Fruit fly (Drosophila melanogaster) whole organism, embryonic: ENCODE data around the gene CG46439.
A peak's percentile ranks its signal among the peaks of the same experiment; 100 is the strongest.

Experiments used
- Antp ChIP-seq: fragments of 200-800 bp; sonication (Bioruptor generic); optimal IDR thresholded peaks from 3 replicates; lab custom pipeline; 2016; ENCODE audit warnings: missing biosample characterization, missing genetic modification characterization
- Atf6 ChIP-seq: fragments of 200-800 bp; sonication (Bioruptor generic); IDR thresholded peaks from 2 replicates; pipeline ENCODE4 v1.3.6; 2022; ENCODE audit warnings: missing biosample characterization, missing genetic modification characterization
- Bteb2 ChIP-seq: fragments of 200-800 bp; sonication (Bioruptor generic); optimal IDR thresholded peaks from 2 replicates; lab custom pipeline; 2016; ENCODE audit warnings: missing biosample characterization, missing genetic modification characterization
- CG10209 ChIP-seq: fragments of 200-800 bp; sonication (Bioruptor generic); optimal IDR thresholded peaks from 3 replicates; lab custom pipeline; 2017; ENCODE audit warnings: missing biosample characterization, mild to moderate bottlenecking, missing genetic modification characterization, missing genetic modification reagents
- CG11247 ChIP-seq: fragments of 200-800 bp; sonication (Bioruptor generic); IDR thresholded peaks from 2 replicates; pipeline ENCODE4 v1.3.6; 2022; ENCODE audit warnings: missing biosample characterization, missing genetic modification characterization
- CG11560 ChIP-seq: fragments of 200-800 bp; sonication (Bioruptor generic); IDR thresholded peaks from 3 replicates; pipeline ENCODE4 v1.3.6; 2022; ENCODE audit warnings: missing biosample characterization, missing genetic modification characterization
- CG12744 ChIP-seq: fragments of 200-800 bp; sonication (Bioruptor generic); optimal IDR thresholded peaks from 2 replicates; lab custom pipeline; 2016; ENCODE audit warnings: missing biosample characterization, missing genetic modification characterization
- CG14050 ChIP-seq: fragments of 200-800 bp; sonication (Bioruptor generic); IDR thresholded peaks from 3 replicates; pipeline ENCODE4 v1.3.6; 2022; ENCODE audit warnings: missing biosample characterization, missing genetic modification characterization
- CG15073 ChIP-seq: fragments of 200-800 bp; sonication (Bioruptor generic); optimal IDR thresholded peaks from 2 replicates; lab custom pipeline; 2016; ENCODE audit warnings: missing biosample characterization, missing genetic modification characterization
- CG15514 ChIP-seq: fragments of 200-800 bp; sonication (Bioruptor generic); optimal IDR thresholded peaks from 3 replicates; lab custom pipeline; 2017; ENCODE audit warnings: missing biosample characterization, missing genetic modification characterization, mild to moderate bottlenecking, moderate library complexity, missing genetic modification reagents
- CG16779 ChIP-seq: fragments of 200-800 bp; sonication (Bioruptor generic); IDR thresholded peaks from 2 replicates; pipeline ENCODE4 v1.3.6; 2022; ENCODE audit warnings: missing biosample characterization, missing genetic modification characterization
- CG17385 ChIP-seq: fragments of 200-800 bp; sonication (Bioruptor generic); optimal IDR thresholded peaks from 3 replicates; lab custom pipeline; 2018; ENCODE audit warnings: missing biosample characterization, mild to moderate bottlenecking, missing genetic modification characterization
- CG2712 ChIP-seq: fragments of 200-800 bp; optimal IDR thresholded peaks from 3 replicates; lab custom pipeline; 2019; ENCODE audit warnings: missing biosample characterization, mild to moderate bottlenecking, missing genetic modification characterization, moderate library complexity
- CG30431 ChIP-seq: fragments of 200-800 bp; sonication (Bioruptor generic); optimal IDR thresholded peaks from 2 replicates; lab custom pipeline; 2017; ENCODE audit warnings: missing biosample characterization, missing genetic modification characterization
- CG31441 ChIP-seq: fragments of 200-800 bp; sonication (Bioruptor generic); IDR thresholded peaks from 2 replicates; pipeline ENCODE4 v1.3.6; 2022; ENCODE audit warnings: missing biosample characterization, missing genetic modification characterization
- CG3163 ChIP-seq: fragments of 200-800 bp; sonication (Bioruptor generic); optimal IDR thresholded peaks from 3 replicates; lab custom pipeline; 2016; ENCODE audit warnings: missing biosample characterization, missing genetic modification characterization
- CG34224 ChIP-seq: fragments of 200-800 bp; sonication (Bioruptor generic); IDR thresholded peaks from 3 replicates; pipeline ENCODE4 v1.3.6; 2022; ENCODE audit warnings: missing biosample characterization, missing genetic modification characterization; ENCODE audit not compliant: partially characterized antibody
- CG4282 ChIP-seq: fragments of 200-800 bp; sonication (Bioruptor generic); optimal IDR thresholded peaks from 2 replicates; lab custom pipeline; 2016; ENCODE audit warnings: missing biosample characterization, missing genetic modification characterization
- CG4730 ChIP-seq: fragments of 200-800 bp; sonication (Bioruptor generic); IDR thresholded peaks from 2 replicates; pipeline ENCODE4 v1.3.6; 2022; ENCODE audit warnings: missing biosample characterization, missing genetic modification characterization
- CG5953 ChIP-seq: fragments of 200-800 bp; sonication (Bioruptor generic); IDR thresholded peaks from 2 replicates; pipeline ENCODE4 v1.3.6; 2022; ENCODE audit warnings: missing biosample characterization, missing genetic modification characterization
- CG6175 ChIP-seq: fragments of 200-800 bp; sonication (Bioruptor generic); IDR thresholded peaks from 3 replicates; pipeline ENCODE4 v1.3.6; 2022; ENCODE audit warnings: missing biosample characterization, missing genetic modification characterization
- CG6791 ChIP-seq: fragments of 200-800 bp; sonication (Bioruptor generic); IDR thresholded peaks from 3 replicates; pipeline ENCODE4 v1.3.6; 2022; ENCODE audit warnings: missing biosample characterization, missing genetic modification characterization; ENCODE audit not compliant: partially characterized antibody
- CG7357 ChIP-seq: fragments of 200-800 bp; sonication (Bioruptor generic); IDR thresholded peaks from 3 replicates; pipeline ENCODE4 v1.3.6; 2022; ENCODE audit warnings: missing biosample characterization, missing genetic modification characterization
- CG7372 ChIP-seq: fragments of 200-800 bp; sonication (Bioruptor generic); IDR thresholded peaks from 2 replicates; pipeline ENCODE4 v1.3.6; 2022; ENCODE audit warnings: missing biosample characterization, missing genetic modification characterization
- Camta ChIP-seq: fragments of 200-800 bp; sonication (Bioruptor generic); optimal IDR thresholded peaks from 2 replicates; lab custom pipeline; 2016; ENCODE audit warnings: missing biosample characterization, missing genetic modification characterization
- Hmr ChIP-seq: fragments of 200-800 bp; sonication (Bioruptor generic); optimal IDR thresholded peaks from 3 replicates; lab custom pipeline; 2017; ENCODE audit warnings: mild to moderate bottlenecking, missing biosample characterization, missing genetic modification reagents, missing genetic modification characterization
- Hr39 ChIP-seq: fragments of >200 bp; optimal IDR thresholded peaks from 2 replicates; lab custom pipeline; 2017
- Jarid2 ChIP-seq: fragments of 200-800 bp; sonication (Bioruptor generic); optimal IDR thresholded peaks from 3 replicates; lab custom pipeline; 2017; ENCODE audit warnings: mild to moderate bottlenecking, missing biosample characterization, missing genetic modification reagents, missing genetic modification characterization
- Nf-YC ChIP-seq: fragments of 200-800 bp; optimal IDR thresholded peaks from 3 replicates; lab custom pipeline; 2019; ENCODE audit warnings: missing biosample characterization, mild to moderate bottlenecking, missing genetic modification characterization, moderate library complexity
- Ravus ChIP-seq: fragments of 200-800 bp; sonication (Bioruptor generic); IDR thresholded peaks from 2 replicates; pipeline ENCODE4 v1.3.6; 2022; ENCODE audit warnings: missing biosample characterization, missing genetic modification characterization
- Scr ChIP-seq: fragments of 200-800 bp; sonication (Bioruptor generic); IDR thresholded peaks from 2 replicates; pipeline ENCODE4 v1.3.6; 2022; ENCODE audit warnings: missing biosample characterization, missing genetic modification characterization; ENCODE audit not compliant: partially characterized antibody
- Usf ChIP-seq: fragments of 200-800 bp; sonication (Bioruptor generic); optimal IDR thresholded peaks from 2 replicates; lab custom pipeline; 2017; ENCODE audit warnings: missing genotype, missing biosample characterization, missing genetic modification characterization
- amos ChIP-seq: fragments of 200-800 bp; sonication (Bioruptor generic); IDR thresholded peaks from 2 replicates; pipeline ENCODE4 v1.3.6; 2022; ENCODE audit warnings: missing biosample characterization, missing genetic modification characterization; ENCODE audit not compliant: partially characterized antibody
- ase ChIP-seq: fragments of 200-800 bp; sonication (Bioruptor generic); IDR thresholded peaks from 3 replicates; pipeline ENCODE4 v1.3.6; 2022; ENCODE audit warnings: missing biosample characterization, missing genetic modification characterization
- bcd ChIP-seq: fragments of 200-800 bp; sonication (Bioruptor generic); optimal IDR thresholded peaks from 2 replicates; lab custom pipeline; 2017; ENCODE audit warnings: missing biosample characterization, mild to moderate bottlenecking, missing genetic modification characterization
- cas ChIP-seq: fragments of 200-800 bp; sonication (Bioruptor generic); IDR thresholded peaks from 2 replicates; pipeline ENCODE4 v1.3.6; 2022; ENCODE audit warnings: missing biosample characterization, missing genetic modification characterization
- ci ChIP-seq: fragments of 200-800 bp; sonication (Bioruptor generic); IDR thresholded peaks from 3 replicates; pipeline ENCODE4 v1.3.6; 2022; ENCODE audit warnings: missing biosample characterization, missing genetic modification characterization
- dpn ChIP-seq, 2 experiments: fragments of 200-800 bp; sonication (Bioruptor generic); optimal IDR thresholded peaks; 3 replicates each; lab custom pipeline; 2016; ENCODE audit warnings: missing biosample characterization in 2 of 2, missing genetic modification characterization in 2 of 2
- gsb-n ChIP-seq: fragments of 200-800 bp; sonication (Bioruptor generic); optimal IDR thresholded peaks from 3 replicates; lab custom pipeline; 2018; ENCODE audit warnings: missing biosample characterization, mild to moderate bottlenecking, missing genetic modification characterization
- knrl ChIP-seq: fragments of 200-800 bp; sonication (Bioruptor generic); IDR thresholded peaks from 3 replicates; pipeline ENCODE4 v1.3.6; 2022; ENCODE audit warnings: missing biosample characterization, missing genetic modification characterization; ENCODE audit not compliant: partially characterized antibody
- lmd ChIP-seq: fragments of 200-800 bp; sonication (Bioruptor generic); IDR thresholded peaks from 2 replicates; pipeline ENCODE4 v1.3.6; 2022; ENCODE audit warnings: missing biosample characterization, missing genetic modification characterization
- nom ChIP-seq: fragments of 200-800 bp; sonication (Bioruptor generic); optimal IDR thresholded peaks from 2 replicates; lab custom pipeline; 2017; ENCODE audit warnings: missing biosample characterization, missing genetic modification characterization, mild to moderate bottlenecking, moderate library complexity, missing genetic modification reagents
- p53 ChIP-seq: fragments of 200-800 bp; sonication (Bioruptor generic); optimal IDR thresholded peaks from 2 replicates; lab custom pipeline; 2016; ENCODE audit warnings: missing biosample characterization, missing genetic modification characterization
- row ChIP-seq: fragments of 200-800 bp; sonication (Bioruptor generic); IDR thresholded peaks from 3 replicates; pipeline ENCODE4 v1.3.6; 2022; ENCODE audit warnings: missing biosample characterization, missing genetic modification characterization
- schlank ChIP-seq: fragments of 200-800 bp; sonication (Bioruptor generic); optimal IDR thresholded peaks from 2 replicates; lab custom pipeline; 2018; ENCODE audit warnings: missing biosample characterization, mild to moderate bottlenecking, missing genetic modification characterization
- sd ChIP-seq: fragments of 200-800 bp; sonication (Bioruptor generic); optimal IDR thresholded peaks from 3 replicates; lab custom pipeline; 2018; ENCODE audit warnings: missing biosample characterization, mild to moderate bottlenecking, missing genetic modification characterization, moderate library complexity
- shn ChIP-seq: fragments of 200-800 bp; sonication (Bioruptor generic); optimal IDR thresholded peaks from 3 replicates; lab custom pipeline; 2016; ENCODE audit warnings: missing biosample characterization, missing genetic modification characterization
- sim ChIP-seq: fragments of 200-800 bp; sonication (Bioruptor generic); IDR thresholded peaks from 2 replicates; pipeline ENCODE4 v1.3.6; 2022; ENCODE audit warnings: missing biosample characterization, missing genetic modification characterization
- sqz ChIP-seq: fragments of 200-800 bp; sonication (Bioruptor generic); optimal IDR thresholded peaks from 3 replicates; lab custom pipeline; 2018; ENCODE audit warnings: missing biosample characterization, mild to moderate bottlenecking, missing genetic modification characterization
- tna ChIP-seq: fragments of 200-800 bp; sonication (Bioruptor generic); IDR thresholded peaks from 2 replicates; pipeline ENCODE4 v1.3.6; 2022; ENCODE audit warnings: missing biosample characterization, missing genetic modification characterization; ENCODE audit not compliant: partially characterized antibody
- yki ChIP-seq: fragments of >200 bp; optimal IDR thresholded peaks from 3 replicates; lab custom pipeline; 2018

CG46439 gene

DNA sequence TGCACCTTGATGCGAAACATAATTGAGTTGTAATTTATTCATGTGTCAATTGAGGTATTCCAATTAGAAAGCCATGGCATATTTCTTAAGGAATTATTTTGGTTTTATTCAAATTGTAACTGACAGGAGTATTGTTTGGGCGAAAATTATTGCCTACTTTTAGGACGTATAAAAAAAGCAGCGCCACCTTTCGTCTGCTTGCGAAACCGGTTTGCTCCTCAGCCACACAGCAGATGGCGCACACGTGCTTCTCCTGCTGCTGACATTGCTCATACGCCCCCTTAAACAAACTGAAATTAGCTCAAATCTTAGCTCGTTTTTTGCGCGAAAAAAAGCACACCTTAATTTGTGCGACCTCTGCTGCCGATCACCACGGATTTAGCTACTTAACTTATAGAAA is 48.2 kb downstream of the CG46439 start (continued):
- TF ChIP-seq Antp (peak; percentile 81), Hr39 (lab: Kevin White, UChicago) (no peak), cas (GFP tag; lab: Robert Waterston, UW) (no peak), dpn (GFP tag; optimal IDR thresholded peaks at IDR 0.05; lab: Kevin White, UChicago) (peak; percentile 79 to 85), sqz (GFP tag; lab: Kevin White, UChicago) (peak; percentile 68), yki (lab: Kevin White, UChicago) (no peak), row (GFP tag; lab: Robert Waterston, UW) (peak; percentile 33; the same call in 1 of the 3 replicates), sd (no peak), shn (peak; percentile 78), CG16779 (GFP tag; lab: Robert Waterston, UW) (peak; percentile 77), CG4730 (GFP tag; lab: Robert Waterston, UW) (peak; percentile 52; the same call in 1 of the 2 replicates), CG30431 (peak; percentile 71), nom (GFP tag; lab: Kevin White, UChicago) (no peak), tna (no peak), CG10209 (GFP tag; lab: Kevin White, UChicago) (peak; percentile 57), CG7357 (GFP tag; lab: Robert Waterston, UW) (peak; percentile 57; the same call in 2 of the 3 replicates), Nf-YC (tag; lab: Kevin White, UChicago) (peak; percentile 42), CG31441 (peak; percentile 44; the same call in 1 of the 2 replicates), sim (GFP tag; lab: Robert Waterston, UW) (no peak), CG5953 (peak; percentile 79), Scr (GFP tag; lab: Robert Waterston, UW) (no peak), Ravus (GFP tag; lab: Robert Waterston, UW) (no peak), gsb-n (tag; lab: Kevin White, UChicago) (peak; percentile 10), CG17385 (GFP tag; lab: Kevin White, UChicago) (peak; percentile 64), amos (GFP tag; lab: Robert Waterston, UW) (peak; percentile 20; the same call in 1 of the 2 replicates), CG4282 (GFP tag; lab: Kevin White, UChicago) (peak; percentile 40), ase (peak; percentile 82; the same call in 2 of the 3 replicates), p53 (GFP tag; lab: Kevin White, UChicago) (peak; percentile 58), knrl (GFP tag; lab: Robert Waterston, UW) (peak; percentile 32; the same call in 1 of the 3 replicates), CG15514 (GFP tag; lab: Kevin White, UChicago) (peak; percentile 48), ci (GFP tag; lab: Robert Waterston, UW) (peak; percentile 93), Atf6 (GFP tag; lab: Robert Waterston, UW) (peak; percentile 67), Camta (peak; percentile 76), CG6791 (0 out of 3 replicates have a peak, but pooled peaks have one; percentile 9), CG14050 (GFP tag; lab: Robert Waterston, UW) (peak; percentile 49; the same call in 2 of the 3 replicates), Usf (GFP tag; lab: Kevin White, UChicago) (peak; percentile 25), CG7372 (GFP tag; lab: Robert Waterston, UW) (peak; percentile 99), CG6175 (GFP tag; lab: Robert Waterston, UW) (0 out of 3 replicates have a peak, but pooled peaks have one; percentile 64), CG11247 (GFP tag; lab: Robert Waterston, UW) (peak; percentile 90), CG3163 (GFP tag; lab: Kevin White, UChicago) (peak; percentile 64), CG34224 (GFP tag; lab: Robert Waterston, UW) (no peak), Bteb2 (no peak), CG11560 (tag; lab: Robert Waterston, UW) (peak; percentile 52; the same call in 1 of the 3 replicates), CG12744 (GFP tag; lab: Kevin White, UChicago) (peak; percentile 85), Hmr (GFP tag; lab: Kevin White, UChicago) (peak; percentile 75), Jarid2 (GFP tag; lab: Kevin White, UChicago) (peak; percentile 51), bcd (GFP tag; lab: Kevin White, UChicago) (peak; percentile 74), lmd (peak; percentile 84), schlank (tag; lab: Kevin White, UChicago) (peak; percentile 42), CG15073 (GFP tag; lab: Kevin White, UChicago) (no peak), CG2712 (tag; lab: Kevin White, UChicago) (peak; percentile 73)
